Fruit fly (Drosophila melanogaster) whole organism, embryonic: ENCODE measurements around the gene Syx8.

Source experiments
- Atf-2 ChIP-seq: fragments of 200-800 bp; sonication (Bioruptor generic); optimal IDR thresholded peaks from 2 replicates; lab custom pipeline; 2016; ENCODE audit warnings: missing biosample characterization, missing genetic modification characterization
- Blimp-1 ChIP-seq: fragments of 200-800 bp; sonication (Bioruptor generic); optimal IDR thresholded peaks from 3 replicates; lab custom pipeline; 2018; ENCODE audit warnings: missing biosample characterization, missing genetic modification characterization, mild to moderate bottlenecking, moderate library complexity, missing genetic modification reagents
- Bteb2 ChIP-seq: fragments of 200-800 bp; sonication (Bioruptor generic); optimal IDR thresholded peaks from 2 replicates; lab custom pipeline; 2016; ENCODE audit warnings: missing biosample characterization, missing genetic modification characterization
- CG10267 ChIP-seq: fragments of 200-800 bp; sonication (Bioruptor generic); optimal IDR thresholded peaks from 2 replicates; lab custom pipeline; 2018; ENCODE audit warnings: missing biosample characterization, mild to moderate bottlenecking, missing genetic modification characterization, moderate library complexity
- CG10979 ChIP-seq: fragments of 200-800 bp; sonication (Bioruptor generic); optimal IDR thresholded peaks from 2 replicates; lab custom pipeline; 2018; ENCODE audit warnings: missing biosample characterization, mild to moderate bottlenecking, missing genetic modification characterization, moderate library complexity
- CG12236 ChIP-seq: fragments of 200-800 bp; sonication (Bioruptor generic); optimal IDR thresholded peaks from 2 replicates; lab custom pipeline; 2016; ENCODE audit warnings: missing biosample characterization, missing genetic modification characterization
- CG13287 ChIP-seq: fragments of 200-800 bp; sonication (Bioruptor generic); IDR thresholded peaks from 2 replicates; pipeline ENCODE4 v1.3.6; 2022; ENCODE audit warnings: missing biosample characterization, missing genetic modification characterization; ENCODE audit not compliant: partially characterized antibody
- CG17328 ChIP-seq: fragments of 200-800 bp; sonication (Bioruptor generic); IDR thresholded peaks from 2 replicates; pipeline ENCODE4 v1.3.6; 2022; ENCODE audit warnings: missing biosample characterization, missing genetic modification characterization
- CG17361 ChIP-seq: fragments of 200-800 bp; sonication (Bioruptor generic); IDR thresholded peaks from 3 replicates; pipeline ENCODE4 v1.3.6; 2022; ENCODE audit warnings: missing biosample characterization, missing genetic modification characterization
- CG18764 ChIP-seq: fragments of 200-800 bp; sonication (Bioruptor generic); optimal IDR thresholded peaks from 3 replicates; lab custom pipeline; 2016; ENCODE audit warnings: missing biosample characterization, missing genetic modification characterization
- CG2202 ChIP-seq: fragments of 200-800 bp; sonication (Bioruptor generic); optimal IDR thresholded peaks from 2 replicates; lab custom pipeline; 2018; ENCODE audit warnings: missing biosample characterization, mild to moderate bottlenecking, missing genetic modification characterization
- CG30403 ChIP-seq: fragments of 200-800 bp; sonication (Bioruptor generic); optimal IDR thresholded peaks from 3 replicates; lab custom pipeline; 2016; ENCODE audit warnings: missing biosample characterization, missing genetic modification characterization
- CG30431 ChIP-seq: fragments of 200-800 bp; sonication (Bioruptor generic); optimal IDR thresholded peaks from 2 replicates; lab custom pipeline; 2017; ENCODE audit warnings: missing biosample characterization, missing genetic modification characterization
- CG3726 ChIP-seq: fragments of 200-800 bp; sonication (Bioruptor generic); IDR thresholded peaks from 3 replicates; pipeline ENCODE4, ENCODE4 v1.3.6; 2022; ENCODE audit warnings: missing biosample characterization, missing genetic modification characterization
- CG3838 ChIP-seq: fragments of 200-800 bp; sonication (Bioruptor generic); optimal IDR thresholded peaks from 3 replicates; lab custom pipeline; 2016; ENCODE audit warnings: missing biosample characterization, missing genetic modification characterization
- CG3847 ChIP-seq: fragments of 200-800 bp; sonication (Bioruptor generic); IDR thresholded peaks from 2 replicates; pipeline ENCODE4 v1.3.6; 2022; ENCODE audit warnings: missing biosample characterization, missing genetic modification characterization
- CG4282 ChIP-seq: fragments of 200-800 bp; sonication (Bioruptor generic); optimal IDR thresholded peaks from 2 replicates; lab custom pipeline; 2016; ENCODE audit warnings: missing biosample characterization, missing genetic modification characterization
- CG4328 ChIP-seq: fragments of 200-800 bp; sonication (Bioruptor generic); optimal IDR thresholded peaks from 3 replicates; lab custom pipeline; 2017; ENCODE audit warnings: missing biosample characterization, missing genetic modification reagents, missing genetic modification characterization
- CG4424 ChIP-seq: fragments of 200-800 bp; sonication (Bioruptor generic); optimal IDR thresholded peaks from 3 replicates; lab custom pipeline; 2016; ENCODE audit warnings: missing biosample characterization, missing genetic modification characterization
- CG7271 ChIP-seq: fragments of 200-800 bp; sonication (Bioruptor generic); optimal IDR thresholded peaks from 2 replicates; lab custom pipeline; 2018; ENCODE audit warnings: missing biosample characterization, mild to moderate bottlenecking, missing genetic modification characterization, moderate library complexity
- CG8089 ChIP-seq: fragments of 200-800 bp; sonication (Bioruptor generic); optimal IDR thresholded peaks from 3 replicates; lab custom pipeline; 2016; ENCODE audit warnings: missing biosample characterization, missing genetic modification characterization
- CG8388 ChIP-seq: fragments of 200-800 bp; sonication (Bioruptor generic); optimal IDR thresholded peaks from 2 replicates; lab custom pipeline; 2019; ENCODE audit warnings: missing biosample characterization, mild to moderate bottlenecking, missing genetic modification characterization, moderate library complexity
- CHES-1-like ChIP-seq: fragments of 200-800 bp; sonication (Bioruptor generic); optimal IDR thresholded peaks from 2 replicates; lab custom pipeline; 2016; ENCODE audit warnings: missing biosample characterization, missing genetic modification characterization
- D19A ChIP-seq: fragments of 200-800 bp; optimal IDR thresholded peaks from 3 replicates; lab custom pipeline; 2019; ENCODE audit warnings: missing biosample characterization, mild to moderate bottlenecking, missing genetic modification characterization, moderate library complexity
- Deaf1 ChIP-seq: fragments of 200-800 bp; optimal IDR thresholded peaks from 3 replicates; lab custom pipeline; 2019; ENCODE audit warnings: missing biosample characterization, mild to moderate bottlenecking, missing genetic modification characterization, moderate library complexity
- Drgx ChIP-seq: fragments of 200-800 bp; sonication (Bioruptor generic); IDR thresholded peaks from 2 replicates; pipeline ENCODE4 v1.3.6; 2022; ENCODE audit warnings: missing biosample characterization, missing genetic modification characterization
- MBD-R2 ChIP-seq: fragments of 200-800 bp; sonication (Bioruptor generic); IDR thresholded peaks from 2 replicates; pipeline ENCODE4 v1.3.6; 2022; ENCODE audit warnings: missing biosample characterization, missing genetic modification characterization
- Mad ChIP-seq: fragments of 200-800 bp; sonication (Bioruptor generic); optimal IDR thresholded peaks from 2 replicates; lab custom pipeline; 2016; ENCODE audit warnings: missing biosample characterization, missing genetic modification characterization
- Ptx1 ChIP-seq: fragments of 200-800 bp; sonication (Bioruptor generic); IDR thresholded peaks from 2 replicates; pipeline ENCODE4 v1.3.6; 2022; ENCODE audit warnings: missing biosample characterization, missing genetic modification characterization
- Six4 ChIP-seq: fragments of 200-800 bp; sonication (Bioruptor generic); optimal IDR thresholded peaks from 2 replicates; lab custom pipeline; 2016; ENCODE audit warnings: missing biosample characterization, missing genetic modification characterization
- Sry-δ ChIP-seq: fragments of 200-800 bp; sonication (Bioruptor generic); optimal IDR thresholded peaks from 2 replicates; lab custom pipeline; 2016; ENCODE audit warnings: missing biosample characterization, missing genetic modification characterization
- ato ChIP-seq: fragments of 200-800 bp; sonication (Bioruptor generic); IDR thresholded peaks from 2 replicates; pipeline ENCODE4 v1.3.6; 2022; ENCODE audit warnings: missing biosample characterization, missing genetic modification characterization; ENCODE audit not compliant: partially characterized antibody
- az2 ChIP-seq: fragments of 200-800 bp; sonication (Bioruptor generic); optimal IDR thresholded peaks from 3 replicates; lab custom pipeline; 2016; ENCODE audit warnings: missing biosample characterization, missing genetic modification characterization
- btn ChIP-seq: fragments of 200-800 bp; sonication (Bioruptor generic); optimal IDR thresholded peaks from 2 replicates; lab custom pipeline; 2016; ENCODE audit warnings: missing biosample characterization, missing genetic modification characterization
- caup ChIP-seq: fragments of 200-800 bp; sonication (Bioruptor generic); optimal IDR thresholded peaks from 3 replicates; lab custom pipeline; 2017; ENCODE audit warnings: missing biosample characterization, mild to moderate bottlenecking, missing genetic modification characterization, moderate library complexity; ENCODE audit not compliant: severe bottlenecking
- cg ChIP-seq: fragments of 200-800 bp; sonication (Bioruptor generic); optimal IDR thresholded peaks from 3 replicates; lab custom pipeline; 2019; ENCODE audit warnings: missing biosample characterization, mild to moderate bottlenecking, missing genetic modification characterization, moderate library complexity
- chinmo ChIP-seq: fragments of 200-800 bp; sonication (Bioruptor generic); IDR thresholded peaks from 4 replicates; pipeline ENCODE4 v1.3.6; 2022; ENCODE audit warnings: missing biosample characterization, missing genetic modification characterization; ENCODE audit not compliant: partially characterized antibody
- ems ChIP-seq: fragments of 200-800 bp; sonication (Bioruptor generic); optimal IDR thresholded peaks from 3 replicates; lab custom pipeline; 2016; ENCODE audit warnings: missing biosample characterization, missing genetic modification characterization
- ewg ChIP-seq: fragments of 200-800 bp; sonication (Bioruptor generic); optimal IDR thresholded peaks from 3 replicates; lab custom pipeline; 2017; ENCODE audit warnings: mild to moderate bottlenecking, missing biosample characterization, missing genetic modification reagents, missing genetic modification characterization
- ftz-f1 ChIP-seq: fragments of 200-800 bp; sonication (Bioruptor generic); optimal IDR thresholded peaks from 2 replicates; lab custom pipeline; 2016; ENCODE audit warnings: missing biosample characterization, missing genetic modification characterization
- gsb-n ChIP-seq: fragments of 200-800 bp; sonication (Bioruptor generic); optimal IDR thresholded peaks from 3 replicates; lab custom pipeline; 2018; ENCODE audit warnings: missing biosample characterization, mild to moderate bottlenecking, missing genetic modification characterization
- gt ChIP-seq: fragments of 200-800 bp; sonication (Bioruptor generic); IDR thresholded peaks from 2 replicates; pipeline ENCODE4 v1.3.6; 2022; ENCODE audit warnings: missing biosample characterization, missing genetic modification characterization
- hth ChIP-seq: fragments of >200 bp; optimal IDR thresholded peaks from 2 replicates; lab custom pipeline; 2017; ENCODE audit warnings: inconsistent platforms
- kay ChIP-seq: fragments of 200-800 bp; sonication (Bioruptor generic); optimal IDR thresholded peaks from 2 replicates; lab custom pipeline; 2016; ENCODE audit warnings: missing biosample characterization, missing genetic modification characterization
- salm ChIP-seq: fragments of 200-800 bp; sonication (Bioruptor generic); optimal IDR thresholded peaks from 2 replicates; lab custom pipeline; 2018; ENCODE audit warnings: missing biosample characterization, mild to moderate bottlenecking, missing genetic modification characterization
- scrt ChIP-seq: fragments of 200-800 bp; sonication (Bioruptor generic); optimal IDR thresholded peaks from 2 replicates; lab custom pipeline; 2018; ENCODE audit warnings: missing biosample characterization, mild to moderate bottlenecking, missing genetic modification characterization, moderate library complexity
- slou ChIP-seq: fragments of 200-800 bp; sonication (Bioruptor generic); optimal IDR thresholded peaks from 3 replicates; lab custom pipeline; 2016; ENCODE audit warnings: missing biosample characterization, missing genetic modification characterization
- ssp ChIP-seq: fragments of 200-800 bp; sonication (Bioruptor generic); IDR thresholded peaks from 2 replicates; pipeline ENCODE4 v1.3.6; 2022; ENCODE audit warnings: missing biosample characterization, missing genetic modification characterization
- tgo ChIP-seq: fragments of 200-800 bp; sonication (Bioruptor generic); IDR thresholded peaks from 3 replicates; pipeline ENCODE4 v1.3.6; 2022; ENCODE audit warnings: missing biosample characterization, missing genetic modification characterization
- tna ChIP-seq: fragments of 200-800 bp; sonication (Bioruptor generic); IDR thresholded peaks from 2 replicates; pipeline ENCODE4 v1.3.6; 2022; ENCODE audit warnings: missing biosample characterization, missing genetic modification characterization; ENCODE audit not compliant: partially characterized antibody
- unpg ChIP-seq: fragments of 200-800 bp; sonication (Bioruptor generic); optimal IDR thresholded peaks from 3 replicates; lab custom pipeline; 2018; ENCODE audit warnings: missing biosample characterization, mild to moderate bottlenecking, missing genetic modification characterization, moderate library complexity

Syx8 gene

dm6 chr3L:16612152-16612551 is 25.3 kb upstream of the Syx8 start, which contains the start of gene CG4101 (continued):
- peak; percentile 77 for TF ChIP-seq slou (GFP tag; lab: Kevin White, UChicago)
- TF ChIP-seq CHES-1-like (GFP tag; lab: Kevin White, UChicago), result peak; percentile 83
- TF ChIP-seq ewg (GFP tag; lab: Kevin White, UChicago), result peak; percentile 49
- TF ChIP-seq unpg (GFP tag; lab: Kevin White, UChicago), result peak; percentile 84
- TF ChIP-seq Bteb2 (GFP tag; lab: Kevin White, UChicago), result peak; percentile 57
- TF ChIP-seq caup, result peak; percentile 74
- peak; percentile 12 for TF ChIP-seq CG12236 (GFP tag; lab: Kevin White, UChicago)
- peak; percentile 80 for TF ChIP-seq tgo (GFP tag; lab: Robert Waterston, UW)
- TF ChIP-seq ssp (GFP tag; lab: Robert Waterston, UW), result peak; percentile 57
- TF ChIP-seq ftz-f1 (GFP tag; lab: Kevin White, UChicago), result peak; percentile 38
- TF ChIP-seq hth (lab: Kevin White, UChicago), result no peak
- TF ChIP-seq Ptx1 (GFP tag; lab: Robert Waterston, UW), result peak; percentile 83
- peak; percentile 56 for TF ChIP-seq kay (GFP tag; lab: Kevin White, UChicago)
- TF ChIP-seq gt (GFP tag; lab: Robert Waterston, UW), result no peak
- TF ChIP-seq az2 (GFP tag; lab: Kevin White, UChicago), result peak; percentile 80
- TF ChIP-seq CG17328 (GFP tag; lab: Robert Waterston, UW), result peak; percentile 69
- peak; percentile 52 for TF ChIP-seq CG18764 (GFP tag; lab: Kevin White, UChicago)
- TF ChIP-seq CG4282, result no peak
- TF ChIP-seq Deaf1 (tag; lab: Kevin White, UChicago), result peak; percentile 31
- peak; percentile 62 for TF ChIP-seq Atf-2 (GFP tag; lab: Kevin White, UChicago)
- no peak for TF ChIP-seq CG30431 (GFP tag; lab: Kevin White, UChicago)
- peak; percentile 68 for TF ChIP-seq Six4 (GFP tag; lab: Kevin White, UChicago)
- peak; percentile 72 for TF ChIP-seq CG4424 (GFP tag; lab: Kevin White, UChicago)
- TF ChIP-seq Mad (GFP tag; lab: Kevin White, UChicago), result peak; percentile 59
- no peak for TF ChIP-seq cg (GFP tag; lab: Kevin White, UChicago)
- TF ChIP-seq ems (GFP tag; lab: Kevin White, UChicago), result peak; percentile 81
- peak; percentile 43 for TF ChIP-seq scrt (GFP tag; lab: Kevin White, UChicago)
- peak; percentile 85 for TF ChIP-seq CG10267
- TF ChIP-seq Sry-δ (GFP tag; lab: Kevin White, UChicago), result peak; percentile 94
- peak; percentile 51; the same call in 1 of the 2 replicates for TF ChIP-seq Drgx (GFP tag; lab: Robert Waterston, UW)
- TF ChIP-seq Blimp-1, result peak; percentile 71
- TF ChIP-seq D19A (tag; lab: Kevin White, UChicago), result peak; percentile 54
- no peak for TF ChIP-seq ato (GFP tag; lab: Robert Waterston, UW)
- TF ChIP-seq gsb-n, result peak; percentile 60
- TF ChIP-seq CG8089, result peak; percentile 22
- TF ChIP-seq btn (GFP tag; lab: Kevin White, UChicago), result no peak
- peak; percentile 52 for TF ChIP-seq CG2202
- TF ChIP-seq salm (tag; lab: Kevin White, UChicago), result peak; percentile 5
- no peak for TF ChIP-seq CG3726
- no peak for TF ChIP-seq tna (GFP tag; lab: Robert Waterston, UW)
- TF ChIP-seq CG17361 (GFP tag; lab: Robert Waterston, UW), result peak; percentile 71
- peak; percentile 86 for TF ChIP-seq CG3847 (GFP tag; lab: Robert Waterston, UW)
- peak; percentile 86 for TF ChIP-seq MBD-R2 (GFP tag; lab: Robert Waterston, UW)
- TF ChIP-seq CG10979 (tag; lab: Kevin White, UChicago), result peak; percentile 66
- peak; percentile 88 for TF ChIP-seq CG3838
- TF ChIP-seq CG7271 (tag; lab: Kevin White, UChicago), result peak; percentile 67
- peak; percentile 52 for TF ChIP-seq CG8388
- TF ChIP-seq CG30403 (GFP tag; lab: Kevin White, UChicago), result peak; percentile 91
- peak; percentile 92 for TF ChIP-seq CG13287 (GFP tag; lab: Robert Waterston, UW)
- TF ChIP-seq CG4328 (GFP tag; lab: Kevin White, UChicago), result peak; percentile 60
- TF ChIP-seq chinmo (GFP tag; lab: Robert Waterston, UW), result no peak
